Fruit fly (Drosophila melanogaster): ENCODE results near the gene bur.

The bur gene

DNA sequence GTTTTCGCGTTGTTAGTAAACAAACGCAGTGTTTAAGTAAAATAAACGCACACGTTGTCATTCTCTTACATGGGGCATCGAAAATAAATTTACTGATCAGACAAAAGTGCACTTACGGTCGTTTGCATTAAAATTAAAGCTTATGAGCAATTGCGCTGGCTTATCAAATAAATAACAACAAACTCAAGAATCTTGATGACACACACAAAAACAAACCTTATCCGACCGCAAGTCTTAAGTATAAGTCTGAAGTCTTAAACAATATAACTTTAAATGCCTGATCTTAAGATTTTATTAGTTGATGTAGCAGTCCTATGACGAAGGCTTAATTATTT, 39.4 kb upstream of the bur start (continued):
- no peak for TF ChIP-seq CoRest (tag; optimal IDR thresholded peaks at IDR 0.05)
- TF ChIP-seq CG11398 (GFP tag; optimal IDR thresholded peaks at IDR 0.05) = no peak
- no peak for TF ChIP-seq Scr (GFP tag; IDR thresholded peaks at IDR 0.05; ENCODE audit: partially characterized antibody)
- no peak for TF ChIP-seq so (GFP tag; IDR thresholded peaks at IDR 0.05)
- TF ChIP-seq unc-4 (GFP tag; IDR thresholded peaks at IDR 0.05; ENCODE audit: partially characterized antibody) = no peak
- no peak for TF ChIP-seq CG18262 (tag; optimal IDR thresholded peaks at IDR 0.05)
- TF ChIP-seq CG1233 (GFP tag; optimal IDR thresholded peaks at IDR 0.05) = peak; percentile 18
- no peak for TF ChIP-seq crc (GFP tag; optimal IDR thresholded peaks at IDR 0.05)
- peak; percentile 27 for TF ChIP-seq ATbp (GFP tag; optimal IDR thresholded peaks at IDR 0.05)
- TF ChIP-seq shn (GFP tag; optimal IDR thresholded peaks at IDR 0.05) = no peak
- peak; percentile 38 for TF ChIP-seq Sox100B (GFP tag; optimal IDR thresholded peaks at IDR 0.05)
- no peak for TF ChIP-seq CG9215 (GFP tag; IDR thresholded peaks at IDR 0.05)
- no peak for TF ChIP-seq cas (GFP tag; IDR thresholded peaks at IDR 0.05)
- peak; percentile 26 for TF ChIP-seq CG2678 (tag; optimal IDR thresholded peaks at IDR 0.05)
- no peak for TF ChIP-seq Atf3 (GFP tag; optimal IDR thresholded peaks at IDR 0.05)
- no peak for TF ChIP-seq Rfx (GFP tag; IDR thresholded peaks at IDR 0.05)
- no peak for TF ChIP-seq CG4404 (GFP tag; IDR thresholded peaks at IDR 0.05)
- peak; percentile 64 for TF ChIP-seq CG13296 (GFP tag; optimal IDR thresholded peaks at IDR 0.05)
- no peak for TF ChIP-seq NfI (GFP tag; optimal IDR thresholded peaks at IDR 0.05)
- TF ChIP-seq CG12659 (GFP tag; optimal IDR thresholded peaks at IDR 0.05) = no peak
- TF ChIP-seq CG8924 (tag; optimal IDR thresholded peaks at IDR 0.05) = no peak
- no peak for TF ChIP-seq esg (GFP tag; conservative IDR thresholded peaks at IDR 0.05)
- TF ChIP-seq Oli (tag; optimal IDR thresholded peaks at IDR 0.05) = no peak
- no peak for TF ChIP-seq CG1603 (tag; optimal IDR thresholded peaks at IDR 0.05)
- TF ChIP-seq BtbVII (GFP tag; optimal IDR thresholded peaks at IDR 0.05) = peak; percentile 30
- TF ChIP-seq Side (GFP tag; optimal IDR thresholded peaks at IDR 0.05) = no peak
- TF ChIP-seq ash1 (GFP tag; optimal IDR thresholded peaks at IDR 0.05) = no peak
- TF ChIP-seq sens (GFP tag) = peak; percentile 76
- no peak for TF ChIP-seq CG12219 (GFP tag; optimal IDR thresholded peaks at IDR 0.05)
- TF ChIP-seq gsb-n (tag; optimal IDR thresholded peaks at IDR 0.05) = no peak
- TF ChIP-seq Nf-YC (tag; optimal IDR thresholded peaks at IDR 0.05) = no peak
- no peak for TF ChIP-seq da (GFP tag; optimal IDR thresholded peaks at IDR 0.05)
- TF ChIP-seq org-1 (GFP tag; optimal IDR thresholded peaks at IDR 0.05) = no peak
- no peak for TF ChIP-seq rib (GFP tag; IDR thresholded peaks at IDR 0.05)
- TF ChIP-seq ara (GFP tag; IDR thresholded peaks at IDR 0.05) = 0 out of 2 replicates have a peak, but pooled peaks have one; percentile 47
- 0 out of 2 replicates have a peak, but pooled peaks have one; percentile 1 for TF ChIP-seq CG9932 (GFP tag; IDR thresholded peaks at IDR 0.05)
- TF ChIP-seq Jarid2 (GFP tag; optimal IDR thresholded peaks at IDR 0.05) = no peak
- TF ChIP-seq wor (GFP tag; IDR thresholded peaks at IDR 0.05) = no peak
- TF ChIP-seq CG15011 (GFP tag; optimal IDR thresholded peaks at IDR 0.05) = peak; percentile 7
- TF ChIP-seq vvl (GFP tag; IDR thresholded peaks at IDR 0.05) = no peak
- TF ChIP-seq CG30431 (GFP tag; optimal IDR thresholded peaks at IDR 0.05) = no peak
- TF ChIP-seq PHDP (tag; optimal IDR thresholded peaks at IDR 0.05) = peak; percentile 18

DNA sequence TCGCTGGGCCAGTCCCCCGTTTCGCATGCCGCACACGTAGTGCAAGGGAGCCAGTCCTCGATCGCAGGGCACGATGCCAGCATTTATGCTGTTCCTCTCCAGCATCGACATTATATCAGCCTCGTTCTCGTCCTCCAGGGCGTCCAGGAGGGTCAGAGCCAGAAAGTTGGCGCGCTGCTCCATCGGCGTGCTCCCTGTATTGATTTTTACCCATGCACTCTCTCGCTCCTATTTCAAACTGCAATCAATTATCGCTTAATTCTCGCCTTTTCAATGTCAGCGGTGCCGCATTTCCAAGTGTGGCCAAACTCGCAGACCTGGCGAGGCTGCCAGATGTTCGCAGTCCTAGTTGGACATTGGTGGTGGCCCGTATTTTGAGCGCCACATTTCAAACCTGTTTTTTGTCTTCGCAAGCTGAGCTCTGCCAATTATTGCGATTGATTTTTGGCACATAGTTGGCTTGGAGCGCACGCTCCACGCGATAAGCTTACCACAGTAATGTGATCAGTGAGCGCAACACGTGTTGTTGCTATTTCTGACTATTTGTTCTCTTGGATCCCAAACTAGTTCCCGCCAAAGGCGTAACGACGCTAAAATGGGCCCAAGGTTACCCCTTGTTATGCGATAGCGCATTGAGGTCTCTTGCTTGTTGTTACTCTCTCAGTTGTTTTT, 38.9 kb upstream of the bur start, which contains the start of gene CG8679:
CG8679 (minus strand) TSS at position 305 of the 672 bp plus-strand sequence.
- peak; percentile 32 for TF ChIP-seq caup (GFP tag; optimal IDR thresholded peaks at IDR 0.05; ENCODE audit: severe bottlenecking)
- no peak for TF ChIP-seq croc (GFP tag; conservative IDR thresholded peaks at IDR 0.05)
- peak; percentile 67 for TF ChIP-seq CG17186 (GFP tag; optimal IDR thresholded peaks at IDR 0.05)
- peak; percentile 54; the same call in 1 of the 3 replicates for TF ChIP-seq otp (GFP tag; IDR thresholded peaks at IDR 0.05)
- TF ChIP-seq CG17612 (GFP tag; IDR thresholded peaks at IDR 0.05) = no peak
- peak; percentile 90 for TF ChIP-seq pzg (GFP tag; optimal IDR thresholded peaks at IDR 0.05)
- peak; percentile 95 for TF ChIP-seq Dp (GFP tag; optimal IDR thresholded peaks at IDR 0.05)
- peak; percentile 79 for TF ChIP-seq Sin3A (optimal IDR thresholded peaks at IDR 0.05)
- TF ChIP-seq Ets65A (GFP tag) = peak; percentile 74
- peak; percentile 23 for TF ChIP-seq odd (GFP tag; optimal IDR thresholded peaks at IDR 0.05)
- TF ChIP-seq CG9932 (GFP tag; IDR thresholded peaks at IDR 0.05) = 0 out of 2 replicates have a peak, but pooled peaks have one; percentile 25
- TF ChIP-seq CG14710 (tag; optimal IDR thresholded peaks at IDR 0.05) = peak; percentile 39
- no peak for TF ChIP-seq GATAe (GFP tag; conservative IDR thresholded peaks at IDR 0.05)

Data from whole organism, embryonic.